Fruit fly (Drosophila melanogaster) whole organism, embryonic: Measurements from ENCODE around the gene CG43121.

Source experiments
- CG10209 ChIP-seq: fragments of 200-800 bp; sonication (Bioruptor generic); optimal IDR thresholded peaks from 3 replicates; lab custom pipeline; 2017; ENCODE audit warnings: missing biosample characterization, mild to moderate bottlenecking, missing genetic modification characterization, missing genetic modification reagents
- CG12744 ChIP-seq: fragments of 200-800 bp; sonication (Bioruptor generic); optimal IDR thresholded peaks from 2 replicates; lab custom pipeline; 2016; ENCODE audit warnings: missing biosample characterization, missing genetic modification characterization
- CG1603 ChIP-seq: fragments of 200-800 bp; sonication (Bioruptor generic); optimal IDR thresholded peaks from 2 replicates; lab custom pipeline; 2019; ENCODE audit warnings: missing biosample characterization, mild to moderate bottlenecking, missing genetic modification characterization, moderate library complexity
- CG2712 ChIP-seq: fragments of 200-800 bp; optimal IDR thresholded peaks from 3 replicates; lab custom pipeline; 2019; ENCODE audit warnings: missing biosample characterization, mild to moderate bottlenecking, missing genetic modification characterization, moderate library complexity
- Xbp1 ChIP-seq: fragments of 200-800 bp; sonication (Bioruptor generic); optimal IDR thresholded peaks from 3 replicates; lab custom pipeline; 2016; ENCODE audit warnings: missing biosample characterization, mild to moderate bottlenecking, missing genetic modification characterization
- grn ChIP-seq: fragments of 200-800 bp; sonication (Bioruptor generic); optimal IDR thresholded peaks from 3 replicates; lab custom pipeline; 2017; ENCODE audit warnings: missing biosample characterization, missing genetic modification characterization
- mam ChIP-seq: fragments of 200-800 bp; sonication (Bioruptor generic); optimal IDR thresholded peaks from 3 replicates; lab custom pipeline; 2016; ENCODE audit warnings: missing biosample characterization, missing genetic modification characterization

- TF ChIP-seq CG12744 (GFP tag; lab: Kevin White, UChicago) (no peak), Xbp1 (GFP tag; lab: Kevin White, UChicago) (no peak), grn (GFP tag; lab: Kevin White, UChicago) (no peak), mam (no peak), CG2712 (tag; lab: Kevin White, UChicago) (no peak), CG10209 (GFP tag; lab: Kevin White, UChicago) (no peak), CG1603 (tag; lab: Kevin White, UChicago) (no peak)
Measured at dm6 chr3L:14640814-14641317, 31.4 kb downstream of the CG43121 start.
